Worm (Caenorhabditis elegans) whole organism, L4/young adult: ENCODE results near the gene rbm-34.

Experiments
- W03F9.2 ChIP-seq: fragments of 150-350 bp; optimal IDR thresholded peaks from 2 replicates; lab custom pipeline; 2014; ENCODE audit warnings: missing biosample characterization, missing genetic modification characterization
- dao-5 ChIP-seq: sonication (generic microtip); optimal IDR thresholded peaks from 2 replicates; lab custom pipeline; 2016; ENCODE audit warnings: missing genotype, missing genetic modification characterization, moderate library complexity, missing compliant biosample characterization
- him-1 ChIP-seq: sonication (generic microtip); optimal IDR thresholded peaks from 2 replicates; lab custom pipeline; 2016; ENCODE audit warnings: missing genotype, missing genetic modification reagents, missing genetic modification characterization, missing compliant biosample characterization

The rbm-34 gene

DNA sequence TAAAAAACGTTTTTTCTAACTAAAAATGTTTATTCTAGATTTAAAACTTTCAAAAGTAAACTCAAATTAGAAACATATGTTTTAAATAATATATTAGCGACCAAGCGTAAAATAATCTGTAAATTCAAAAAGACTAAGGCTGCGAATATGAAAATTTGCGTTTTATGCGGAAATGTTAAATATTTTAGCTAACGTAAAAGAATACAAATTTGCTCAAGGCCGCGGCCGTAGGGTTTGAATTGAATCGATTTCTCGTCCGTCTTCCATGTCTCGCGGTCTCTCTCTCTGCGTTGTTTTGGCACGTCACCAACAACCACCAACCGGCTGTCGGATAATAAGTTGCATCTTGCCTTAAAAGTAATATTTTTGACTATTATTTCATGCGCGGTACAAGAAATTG, 8.6 kb downstream of the rbm-34 start, which contains the start of gene F11A10.5:
Gene F11A10.5, plus strand, starts transcription at position 301 of the 400 bp plus-strand sequence.
- TF ChIP-seq him-1 (tag; lab: Kevin White, UChicago) (no peak), W03F9.2 (no peak), dao-5 (tag; lab: Kevin White, UChicago) (no peak)

DNA sequence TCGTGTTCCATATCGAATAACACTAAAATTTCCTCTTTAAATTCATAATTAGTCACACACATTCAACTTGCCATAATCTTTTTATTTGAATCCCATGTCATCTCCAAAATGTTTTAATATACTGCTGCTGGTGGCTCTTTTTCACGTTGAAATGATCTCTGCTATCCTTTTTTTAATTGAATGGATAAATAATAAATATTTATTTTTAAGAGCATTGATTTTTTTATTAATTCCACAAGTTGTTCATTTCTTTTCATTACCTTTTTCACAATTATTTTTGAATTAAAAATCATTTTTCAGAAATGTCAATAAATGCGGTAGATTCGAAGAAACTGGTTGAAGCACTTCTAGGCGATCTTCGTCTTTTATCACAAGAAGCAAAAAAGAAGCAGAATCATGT, 11.3 kb downstream of the rbm-34 start, which contains the start of gene mon-2:
Gene mon-2, plus strand, starts transcription at position 301 of the 400 bp plus-strand sequence.
- TF ChIP-seq him-1 (tag; lab: Kevin White, UChicago): no peak
- TF ChIP-seq W03F9.2: no peak
- TF ChIP-seq dao-5 (tag; lab: Kevin White, UChicago): no peak

DNA sequence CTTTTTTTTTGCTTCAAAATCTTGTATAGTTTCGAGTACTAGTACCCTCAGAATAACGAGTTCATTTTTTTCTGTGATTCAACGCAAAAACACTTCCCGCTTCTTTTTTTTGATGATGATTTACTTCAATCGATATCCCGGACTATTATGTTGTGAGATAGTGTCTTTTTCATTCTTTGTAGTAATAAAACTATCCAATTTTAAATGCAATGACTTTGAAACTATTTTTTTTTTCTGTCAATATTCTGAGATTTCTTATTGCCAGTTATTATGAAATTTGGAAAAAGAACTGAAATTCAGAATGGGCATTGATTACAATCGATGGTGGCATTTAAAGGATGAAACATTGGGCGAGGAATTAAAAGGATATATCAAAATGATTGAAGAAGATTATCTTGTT, 20.3 kb downstream of the rbm-34 start, which contains the start of gene M18.3:
Gene M18.3, plus strand, starts transcription at position 301 of the 400 bp plus-strand sequence.
- no peak for TF ChIP-seq W03F9.2
- TF ChIP-seq dao-5 (tag; lab: Kevin White, UChicago): no peak
- TF ChIP-seq him-1 (tag; lab: Kevin White, UChicago): no peak

DNA sequence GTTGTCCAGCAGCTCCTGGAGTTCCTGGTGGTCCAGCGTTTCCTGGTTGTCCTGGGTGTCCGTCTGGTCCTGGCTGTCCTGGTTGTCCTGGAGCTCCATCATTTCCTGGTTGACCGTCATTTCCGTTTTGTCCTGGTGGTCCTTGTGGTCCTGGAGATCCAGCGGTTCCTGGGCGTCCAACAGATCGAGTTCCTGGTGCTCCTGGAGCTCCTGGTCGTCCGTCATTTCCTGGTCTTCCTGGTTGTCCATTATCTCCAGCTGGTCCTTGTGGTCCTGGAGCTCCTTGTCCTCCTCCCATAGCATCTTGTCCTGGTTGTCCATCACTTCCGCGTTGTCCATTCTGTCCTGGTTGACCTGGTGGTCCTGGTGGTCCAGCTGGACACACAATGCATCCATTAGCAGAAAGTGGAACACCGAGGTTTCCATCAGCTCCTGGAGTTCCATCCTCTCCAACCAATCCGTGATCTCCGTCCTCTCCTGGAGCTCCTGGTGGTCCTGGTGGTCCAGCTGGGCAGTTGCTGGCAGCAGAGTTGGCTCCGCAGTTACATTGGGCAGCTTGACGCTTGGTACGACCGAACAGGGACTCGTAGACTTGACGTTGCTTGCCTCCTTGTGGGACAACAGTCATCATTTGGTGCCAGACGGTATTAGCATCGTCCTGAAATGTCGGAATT, 23.9 kb downstream of the rbm-34 start:
- TF ChIP-seq him-1 (tag; lab: Kevin White, UChicago) (no peak), W03F9.2 (no peak), dao-5 (tag; lab: Kevin White, UChicago) (no peak)

DNA sequence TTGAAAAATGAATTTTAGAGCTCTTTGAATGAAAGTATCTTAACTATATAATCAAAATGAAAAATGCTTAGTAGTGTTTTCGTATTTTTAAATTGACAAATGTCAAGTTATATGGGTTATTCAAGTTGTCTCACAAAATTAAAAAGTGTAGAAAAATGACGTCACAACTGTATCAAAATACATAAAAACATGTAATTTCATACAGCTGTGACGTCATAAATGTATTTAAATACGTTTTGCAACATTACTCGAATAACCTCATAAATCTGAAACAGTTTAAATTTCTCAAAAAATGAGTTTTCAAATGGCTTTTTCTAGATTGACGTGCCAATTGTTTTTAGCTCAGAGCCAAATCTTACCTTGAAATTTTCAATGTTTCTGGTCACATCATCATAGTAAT, 24.5 kb downstream of the rbm-34 start:
- TF ChIP-seq dao-5 (tag; lab: Kevin White, UChicago) (no peak), him-1 (tag; lab: Kevin White, UChicago) (no peak), W03F9.2 (no peak)

DNA sequence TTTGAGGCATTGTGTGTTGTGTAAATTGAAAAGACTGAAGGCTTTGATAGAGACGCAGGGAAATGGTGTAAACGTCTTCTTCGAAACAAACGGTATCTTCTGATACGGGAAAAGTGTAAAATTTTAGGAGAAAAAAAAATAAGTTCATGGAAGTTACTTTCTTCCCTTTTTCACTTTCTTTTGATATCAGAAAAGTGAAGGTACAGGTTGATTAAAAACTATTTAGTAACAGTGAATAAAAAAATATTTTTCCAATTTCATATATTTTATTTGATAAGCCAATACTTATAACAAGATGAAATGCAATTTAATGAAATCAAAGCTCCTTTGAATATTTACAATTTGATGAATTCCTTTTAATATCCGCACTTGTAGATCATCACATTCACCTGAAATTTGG, 25.1 kb downstream of the rbm-34 start, which contains the start of gene col-129:
Gene col-129, minus strand, starts transcription at position 101 of the 400 bp plus-strand sequence.
- no peak for TF ChIP-seq W03F9.2
- no peak for TF ChIP-seq dao-5 (tag; lab: Kevin White, UChicago)
- no peak for TF ChIP-seq him-1 (tag; lab: Kevin White, UChicago)

DNA sequence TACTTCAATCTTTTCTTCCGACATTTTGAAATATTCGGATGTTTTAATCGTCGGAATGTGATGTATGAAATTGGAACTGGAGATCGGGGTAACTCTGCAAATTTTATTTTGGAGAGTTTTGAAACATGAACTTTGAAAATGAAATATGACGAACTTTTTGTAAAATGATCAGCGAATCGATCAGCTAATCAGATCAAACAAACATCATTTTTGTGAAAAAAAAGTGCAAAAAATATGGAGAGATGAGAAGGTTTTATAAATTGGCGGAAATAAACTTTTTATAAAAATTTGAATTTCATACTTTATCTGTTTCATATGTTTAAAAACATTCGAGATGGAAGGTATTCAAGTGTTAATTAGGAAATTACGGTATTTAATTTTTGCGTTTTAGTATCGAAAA, 26.3 kb downstream of the rbm-34 start, which contains the start of gene dlc-2:
Gene dlc-2, minus strand, starts transcription at position 101 of the 400 bp plus-strand sequence.
- TF ChIP-seq dao-5 (tag; lab: Kevin White, UChicago): no peak
- TF ChIP-seq him-1 (tag; lab: Kevin White, UChicago): no peak

DNA sequence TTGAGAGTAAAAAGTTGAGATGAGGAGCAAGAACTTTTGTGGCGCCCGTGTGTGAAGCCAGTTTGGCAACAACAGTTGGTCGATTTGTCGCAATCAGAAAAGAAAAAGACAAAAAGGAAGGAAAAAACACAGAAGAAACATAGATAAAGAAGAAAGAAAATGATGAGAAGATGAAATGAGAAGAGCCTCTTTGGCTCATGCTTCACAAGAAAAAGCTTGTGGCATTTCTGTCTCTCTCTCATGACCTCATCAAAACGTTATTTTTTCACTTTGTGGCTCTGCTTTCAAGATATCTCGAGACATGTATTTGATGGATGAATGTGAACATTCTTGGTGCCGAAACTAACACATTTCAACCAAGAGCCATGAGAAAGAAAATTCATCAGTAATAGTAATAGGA, 27.8 kb downstream of the rbm-34 start:
- TF ChIP-seq him-1 (tag; lab: Kevin White, UChicago) (no peak), W03F9.2 (no peak), dao-5 (tag; lab: Kevin White, UChicago) (no peak)

DNA sequence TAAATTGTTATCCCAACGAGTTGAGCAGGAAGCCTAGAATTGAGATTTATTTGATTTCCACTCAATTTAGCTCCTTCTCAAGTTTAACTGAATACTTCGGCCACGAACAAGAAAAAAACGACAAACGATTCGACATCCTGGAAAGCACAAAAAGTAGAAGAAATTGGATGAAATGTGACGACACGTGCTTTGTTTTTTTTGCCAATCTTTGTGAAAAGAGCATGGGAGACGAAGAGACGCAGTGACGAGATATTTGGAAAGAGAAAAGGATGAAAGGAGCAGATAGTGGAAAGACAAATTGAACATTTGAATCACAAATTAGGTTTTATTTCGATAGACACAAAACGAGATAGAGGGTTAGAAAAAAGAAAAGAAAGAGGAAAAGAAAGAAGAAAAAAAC, 29.3 kb downstream of the rbm-34 start:
- TF ChIP-seq W03F9.2 (no peak), him-1 (tag; lab: Kevin White, UChicago) (no peak), dao-5 (tag; lab: Kevin White, UChicago) (no peak)

DNA sequence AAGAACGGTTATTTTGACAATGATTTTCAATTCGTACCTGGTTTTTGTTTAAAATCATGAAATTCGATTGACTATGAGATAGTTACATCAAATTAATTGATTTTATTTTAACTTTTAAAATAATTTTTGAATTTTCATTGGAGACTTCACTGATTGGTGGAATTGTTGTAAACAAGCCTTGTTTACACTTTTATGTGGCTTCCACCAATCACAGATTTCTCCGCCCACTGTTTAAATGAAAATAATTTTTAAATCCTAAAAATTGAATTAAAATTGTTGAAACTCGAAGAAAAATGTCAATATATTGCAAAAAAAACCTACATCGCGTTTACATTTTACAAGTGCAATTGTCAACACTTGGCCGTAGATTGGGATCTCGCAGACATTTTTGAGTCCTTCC, 35.3 kb downstream of the rbm-34 start:
- no peak for TF ChIP-seq W03F9.2
- TF ChIP-seq him-1 (tag; lab: Kevin White, UChicago): no peak
- no peak for TF ChIP-seq dao-5 (tag; lab: Kevin White, UChicago)

DNA sequence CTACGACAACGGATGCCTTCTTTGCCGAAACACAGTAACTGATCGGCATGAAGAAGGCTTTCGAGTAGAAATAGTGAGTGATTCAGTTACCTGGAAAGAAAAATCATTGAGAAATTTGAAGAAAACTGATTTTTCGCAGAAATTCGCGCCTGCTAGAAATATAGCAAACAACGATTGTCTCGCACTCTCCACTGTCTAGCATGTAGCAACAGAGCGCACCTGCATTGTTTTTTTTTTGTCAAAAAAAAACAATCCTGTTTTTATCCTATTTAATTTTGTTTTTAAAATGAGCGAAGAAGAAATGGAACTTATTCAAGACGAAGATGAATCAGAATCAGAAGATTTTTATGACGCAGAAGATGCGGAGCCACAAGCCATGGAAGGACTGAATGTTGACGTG, 35.9 kb downstream of the rbm-34 start, which contains the start of the genes ddb-1 and M18.6:
Gene ddb-1, minus strand, starts transcription at position 90 of the 400 bp plus-strand sequence.
Gene M18.6, plus strand, starts transcription at position 235 of the 400 bp plus-strand sequence.
- TF ChIP-seq dao-5 (tag; lab: Kevin White, UChicago) (no peak), W03F9.2 (peak; percentile 53), him-1 (tag; lab: Kevin White, UChicago) (no peak)

DNA sequence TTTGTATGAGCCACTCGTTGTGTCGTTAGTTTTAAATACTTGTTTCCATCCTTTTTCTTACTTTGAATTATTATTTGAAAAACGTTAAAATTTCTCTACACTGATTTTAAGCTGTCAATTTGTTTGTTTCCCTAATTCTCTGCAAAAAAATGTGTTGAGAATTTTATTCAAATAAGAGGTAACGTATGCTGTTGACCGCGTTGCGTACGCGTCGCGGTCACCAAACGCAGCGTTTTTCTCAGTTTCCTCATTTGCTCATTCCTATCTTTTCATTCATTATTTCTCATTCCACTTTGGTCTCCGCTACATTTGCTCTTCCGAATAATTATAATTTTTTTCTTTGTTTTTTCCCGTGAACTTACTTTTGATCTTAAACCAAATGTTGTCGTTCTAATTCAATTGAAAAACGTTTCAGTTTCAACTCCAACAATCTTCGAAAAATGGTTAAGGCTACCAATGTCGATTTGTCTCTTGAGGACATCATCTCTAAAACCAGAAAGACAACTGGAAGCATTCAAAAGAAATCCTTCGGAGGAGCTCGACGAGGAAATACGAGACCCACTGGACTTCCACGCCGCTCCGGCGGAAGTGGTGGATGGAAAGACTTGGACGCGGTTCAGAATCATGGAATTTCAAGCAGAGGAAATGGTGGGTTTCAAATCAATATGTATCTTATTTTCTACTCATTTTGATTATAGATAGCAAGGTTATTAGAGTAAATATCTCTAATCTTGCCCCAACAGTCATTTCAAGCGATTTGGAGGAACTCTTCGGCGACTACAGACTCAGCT, 37.8 kb downstream of the rbm-34 start, which contains the start of gene aly-3:
Gene aly-3, plus strand, starts transcription at position 409 of the 791 bp plus-strand sequence.
- TF ChIP-seq dao-5 (tag; lab: Kevin White, UChicago) (no peak), him-1 (tag; lab: Kevin White, UChicago) (no peak), W03F9.2 (no peak)

DNA sequence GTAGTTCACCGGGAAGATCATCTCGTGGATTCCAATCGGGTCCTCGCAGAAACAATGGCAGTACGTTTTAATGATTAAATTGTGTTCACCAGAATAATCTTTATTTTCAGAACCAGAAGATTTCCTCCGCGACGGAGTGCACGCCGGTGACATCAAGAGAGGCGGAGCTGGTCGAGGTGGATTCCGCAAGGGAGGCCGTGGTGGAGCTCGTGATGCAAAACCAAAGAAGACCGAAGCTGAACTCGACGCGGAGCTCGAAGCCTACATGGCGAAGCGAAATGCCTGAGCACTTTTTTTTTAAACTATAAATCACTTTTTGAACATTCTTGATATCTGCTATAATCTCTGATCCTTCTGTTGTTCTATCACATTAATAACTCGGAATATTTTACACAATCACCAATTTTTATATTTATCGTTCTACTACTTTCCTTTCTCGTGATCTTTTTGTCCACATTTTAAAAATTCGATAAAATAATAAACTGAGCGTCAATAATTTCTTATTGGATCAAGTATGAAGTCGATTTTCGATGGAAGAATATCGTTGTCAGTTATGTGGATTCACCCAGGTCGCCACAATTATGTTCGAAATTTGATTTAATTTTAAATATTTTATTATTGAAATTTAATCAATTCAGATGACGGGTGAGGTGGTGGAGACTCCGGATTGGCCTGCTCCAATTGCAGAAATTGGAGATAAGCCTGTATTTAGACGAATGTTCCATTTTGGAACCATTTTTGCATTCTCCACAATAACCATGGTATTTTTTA, 39.3 kb downstream of the rbm-34 start, which contains the start of gene dhhc-6:
Gene dhhc-6, plus strand, starts transcription at position 639 of the 771 bp plus-strand sequence.
- TF ChIP-seq him-1 (tag; lab: Kevin White, UChicago): no peak
- TF ChIP-seq dao-5 (tag; lab: Kevin White, UChicago): no peak
- no peak for TF ChIP-seq W03F9.2
